Worm (Caenorhabditis elegans): ENCODE results near the gene fbxa-108.
"Not testable (repeated sequence)": the region's sequence is repeated elsewhere in the genome, so short reads cannot be mapped to it uniquely, and the experiment has no call there.

DNA sequence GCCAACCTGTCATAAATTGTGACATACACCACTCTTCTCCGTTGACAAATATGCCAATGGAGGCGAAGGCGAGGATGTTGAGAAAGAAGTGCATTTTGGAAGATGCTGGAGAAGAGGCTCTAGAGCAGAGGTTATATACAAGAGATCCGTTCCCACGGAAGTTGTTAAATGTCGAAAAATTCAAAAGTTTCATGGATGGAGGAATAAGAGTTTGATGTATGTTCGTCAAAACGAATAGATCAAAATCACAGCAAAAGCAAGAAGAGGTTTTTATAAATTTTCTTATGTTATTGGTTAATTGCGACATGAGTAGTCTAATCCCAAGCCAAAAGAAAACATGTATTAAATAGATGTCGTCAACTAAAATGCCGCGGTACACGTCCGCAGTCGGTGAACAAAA is 48.7 kb downstream of the fbxa-108 start, which contains the start of gene Y6G8.15:
- not testable (repeated sequence) for TF ChIP-seq nhr-11 (tag; optimal IDR thresholded peaks at IDR 0.05); fkh-10 (GFP tag; optimal IDR thresholded peaks at IDR 0.05); aha-1 (tag); tag-97 (GFP tag; IDR thresholded peaks at IDR 0.05); cey-2 (tag; optimal IDR thresholded peaks at IDR 0.05; ENCODE audit: borderline replicate concordance, insufficient read depth); dve-1 (tag; optimal IDR thresholded peaks at IDR 0.05; ENCODE audit: insufficient read depth); F37D6.2 (tag; optimal IDR thresholded peaks at IDR 0.05); unc-62 (GFP tag; optimal IDR thresholded peaks at IDR 0.05 in 1 of 2); unc-62 (tag; optimal IDR thresholded peaks at IDR 0.05); egl-27 (tag; optimal IDR thresholded peaks at IDR 0.05); attf-4 (tag; optimal IDR thresholded peaks at IDR 0.05)

Data from whole organism, L4 larva.